Fruit fly (Drosophila melanogaster) whole organism, embryonic: ENCODE results near the gene RpS28a.

Source experiments
- Adf1 ChIP-seq: fragments of 200-800 bp; sonication (Bioruptor generic); IDR thresholded peaks from 2 replicates; pipeline ENCODE4 v1.3.6; 2022; ENCODE audit warnings: missing biosample characterization, missing genetic modification characterization
- Aef1 ChIP-seq: fragments of 200-800 bp; sonication (Bioruptor generic); IDR thresholded peaks from 3 replicates; pipeline ENCODE4 v1.3.6; 2022; ENCODE audit warnings: missing biosample characterization, missing genetic modification characterization
- Atf-2 ChIP-seq: fragments of 200-800 bp; sonication (Bioruptor generic); optimal IDR thresholded peaks from 2 replicates; lab custom pipeline; 2016; ENCODE audit warnings: missing biosample characterization, missing genetic modification characterization
- B-H1 ChIP-seq: fragments of 200-800 bp; sonication (Bioruptor generic); IDR thresholded peaks from 3 replicates; pipeline ENCODE4 v1.3.6; 2022; ENCODE audit warnings: missing biosample characterization, missing genetic modification characterization
- CG10209 ChIP-seq: fragments of 200-800 bp; sonication (Bioruptor generic); optimal IDR thresholded peaks from 3 replicates; lab custom pipeline; 2017; ENCODE audit warnings: missing biosample characterization, mild to moderate bottlenecking, missing genetic modification characterization, missing genetic modification reagents
- CG11398 ChIP-seq: fragments of 200-800 bp; sonication (Bioruptor generic); optimal IDR thresholded peaks from 2 replicates; lab custom pipeline; 2016; ENCODE audit warnings: missing biosample characterization, missing genetic modification characterization
- CG11696 ChIP-seq: fragments of 200-800 bp; sonication (Bioruptor generic); IDR thresholded peaks from 2 replicates; pipeline ENCODE4 v1.3.6; 2022; ENCODE audit warnings: missing biosample characterization, missing genetic modification characterization
- CG12391 ChIP-seq: fragments of 200-800 bp; sonication (Bioruptor generic); optimal IDR thresholded peaks from 3 replicates; lab custom pipeline; 2018; ENCODE audit warnings: missing biosample characterization, mild to moderate bottlenecking, missing genetic modification characterization, moderate library complexity
- CG13424 ChIP-seq: fragments of 200-800 bp; sonication (Bioruptor generic); optimal IDR thresholded peaks from 2 replicates; lab custom pipeline; 2019; ENCODE audit warnings: missing biosample characterization, mild to moderate bottlenecking, missing genetic modification characterization, moderate library complexity
- CG14014 ChIP-seq: fragments of 200-800 bp; sonication (Bioruptor generic); IDR thresholded peaks from 2 replicates; pipeline ENCODE4 v1.3.6; 2022; ENCODE audit warnings: missing biosample characterization, missing genetic modification characterization
- CG1602 ChIP-seq: fragments of 200-800 bp; sonication (Bioruptor generic); optimal IDR thresholded peaks from 3 replicates; lab custom pipeline; 2016; ENCODE audit warnings: missing biosample characterization, missing genetic modification characterization
- CG17612 ChIP-seq: fragments of 200-800 bp; sonication (Bioruptor generic); IDR thresholded peaks from 2 replicates; pipeline ENCODE4 v1.3.6; 2022; ENCODE audit warnings: missing biosample characterization, missing genetic modification characterization
- CG18011 ChIP-seq: fragments of 200-800 bp; sonication (Bioruptor generic); optimal IDR thresholded peaks from 2 replicates; lab custom pipeline; 2017; ENCODE audit warnings: missing biosample characterization, missing genetic modification characterization, mild to moderate bottlenecking, moderate library complexity, missing genotype
- CG2129 ChIP-seq: fragments of 200-800 bp; sonication (Bioruptor generic); IDR thresholded peaks from 2 replicates; pipeline ENCODE4 v1.3.6; 2022; ENCODE audit warnings: missing biosample characterization, missing genetic modification characterization; ENCODE audit not compliant: partially characterized antibody
- CG2875 ChIP-seq: fragments of 200-800 bp; sonication (Bioruptor generic); optimal IDR thresholded peaks from 2 replicates; lab custom pipeline; 2017; ENCODE audit warnings: missing biosample characterization, mild to moderate bottlenecking, missing genetic modification characterization, missing genetic modification reagents
- CG30020 ChIP-seq: fragments of 200-800 bp; optimal IDR thresholded peaks from 2 replicates; lab custom pipeline; 2019; ENCODE audit warnings: missing biosample characterization, mild to moderate bottlenecking, missing genetic modification characterization, moderate library complexity
- CG3281 ChIP-seq: fragments of 200-800 bp; sonication (Bioruptor generic); optimal IDR thresholded peaks from 3 replicates; lab custom pipeline; 2017; ENCODE audit warnings: missing biosample characterization, mild to moderate bottlenecking, missing genetic modification characterization
- CG3838 ChIP-seq: fragments of 200-800 bp; sonication (Bioruptor generic); optimal IDR thresholded peaks from 3 replicates; lab custom pipeline; 2016; ENCODE audit warnings: missing biosample characterization, missing genetic modification characterization
- CG3995 ChIP-seq: fragments of 200-800 bp; sonication (Bioruptor generic); optimal IDR thresholded peaks from 3 replicates; lab custom pipeline; 2016; ENCODE audit warnings: missing biosample characterization, missing genetic modification characterization
- CG4707 ChIP-seq: fragments of 200-800 bp; sonication (Bioruptor generic); optimal IDR thresholded peaks from 2 replicates; lab custom pipeline; 2018; ENCODE audit warnings: missing biosample characterization, mild to moderate bottlenecking, missing genetic modification characterization, moderate library complexity
- CG6689 ChIP-seq: fragments of 200-800 bp; sonication (Bioruptor generic); IDR thresholded peaks from 2 replicates; pipeline ENCODE4 v1.3.6; 2022; ENCODE audit warnings: missing biosample characterization, missing genetic modification characterization
- CG7745 ChIP-seq: fragments of 200-800 bp; sonication (Bioruptor generic); optimal IDR thresholded peaks from 2 replicates; lab custom pipeline; 2018; ENCODE audit warnings: missing biosample characterization, mild to moderate bottlenecking, missing genetic modification characterization, moderate library complexity
- CG7963 ChIP-seq: fragments of 200-800 bp; sonication (Bioruptor generic); IDR thresholded peaks from 3 replicates; pipeline ENCODE4 v1.3.6; 2022; ENCODE audit warnings: missing biosample characterization, missing genetic modification characterization; ENCODE audit not compliant: partially characterized antibody
- CG8388 ChIP-seq: fragments of 200-800 bp; sonication (Bioruptor generic); optimal IDR thresholded peaks from 2 replicates; lab custom pipeline; 2019; ENCODE audit warnings: missing biosample characterization, mild to moderate bottlenecking, missing genetic modification characterization, moderate library complexity
- CG9876 ChIP-seq: fragments of 200-800 bp; sonication (Bioruptor generic); optimal IDR thresholded peaks from 2 replicates; lab custom pipeline; 2016; ENCODE audit warnings: missing biosample characterization, missing genetic modification characterization
- CTCF ChIP-seq: fragments of 200-800 bp; sonication (Bioruptor generic); optimal IDR thresholded peaks from 2 replicates; lab custom pipeline; 2017; ENCODE audit warnings: missing biosample characterization, mild to moderate bottlenecking, missing genetic modification characterization, moderate library complexity
- CkIIα-i1 ChIP-seq: fragments of 200-800 bp; sonication (Bioruptor generic); IDR thresholded peaks from 2 replicates; pipeline ENCODE4 v1.3.6; 2022; ENCODE audit warnings: missing biosample characterization, missing genetic modification characterization
- D19B ChIP-seq: fragments of 200-800 bp; sonication (Bioruptor generic); optimal IDR thresholded peaks from 2 replicates; lab custom pipeline; 2017; ENCODE audit warnings: missing biosample characterization, mild to moderate bottlenecking, missing genetic modification characterization
- Doc2 ChIP-seq: fragments of 200-800 bp; sonication (Bioruptor generic); IDR thresholded peaks from 2 replicates; pipeline ENCODE4 v1.3.6; 2022; ENCODE audit warnings: missing biosample characterization, missing genetic modification characterization
- E2f2 ChIP-seq: fragments of 200-800 bp; sonication (Bioruptor generic); IDR thresholded peaks from 2 replicates; pipeline ENCODE4 v1.3.6; 2022; ENCODE audit warnings: missing biosample characterization, missing genetic modification characterization
- H15 ChIP-seq: fragments of 200-800 bp; sonication (Bioruptor generic); IDR thresholded peaks from 3 replicates; pipeline ENCODE4 v1.3.6; 2022; ENCODE audit warnings: missing biosample characterization, missing genetic modification characterization
- MTF-1 ChIP-seq: fragments of 200-800 bp; sonication (Bioruptor generic); optimal IDR thresholded peaks from 2 replicates; lab custom pipeline; 2018; ENCODE audit warnings: missing biosample characterization, mild to moderate bottlenecking, missing genetic modification characterization, borderline replicate concordance
- Max ChIP-seq: fragments of 200-800 bp; sonication (Bioruptor generic); optimal IDR thresholded peaks from 2 replicates; lab custom pipeline; 2016; ENCODE audit warnings: missing biosample characterization, mild to moderate bottlenecking, missing genetic modification characterization
- ab ChIP-seq: fragments of 200-800 bp; sonication (Bioruptor generic); optimal IDR thresholded peaks from 2 replicates; lab custom pipeline; 2016; ENCODE audit warnings: missing biosample characterization, missing genetic modification characterization
- al ChIP-seq: fragments of 200-800 bp; sonication (Bioruptor generic); IDR thresholded peaks from 2 replicates; pipeline ENCODE4 v1.3.6; 2022; ENCODE audit warnings: missing biosample characterization, missing genetic modification characterization
- bbx ChIP-seq: fragments of 200-800 bp; sonication (Bioruptor generic); IDR thresholded peaks from 2 replicates; pipeline ENCODE4 v1.3.6; 2022; ENCODE audit warnings: missing biosample characterization, missing genetic modification characterization; ENCODE audit not compliant: partially characterized antibody
- cg ChIP-seq: fragments of 200-800 bp; sonication (Bioruptor generic); optimal IDR thresholded peaks from 3 replicates; lab custom pipeline; 2019; ENCODE audit warnings: missing biosample characterization, mild to moderate bottlenecking, missing genetic modification characterization, moderate library complexity
- en ChIP-seq: fragments of 200-800 bp; sonication (Bioruptor generic); optimal IDR thresholded peaks from 2 replicates; lab custom pipeline; 2016; ENCODE audit warnings: missing biosample characterization, missing genetic modification characterization
- eyg ChIP-seq: fragments of 200-800 bp; sonication (Bioruptor generic); optimal IDR thresholded peaks from 3 replicates; lab custom pipeline; 2016; ENCODE audit warnings: missing biosample characterization, missing genetic modification characterization
- fd102C ChIP-seq: fragments of 200-800 bp; sonication (Bioruptor generic); optimal IDR thresholded peaks from 2 replicates; lab custom pipeline; 2018; ENCODE audit warnings: missing biosample characterization, mild to moderate bottlenecking, missing genetic modification characterization, moderate library complexity
- grn ChIP-seq: fragments of 200-800 bp; sonication (Bioruptor generic); optimal IDR thresholded peaks from 3 replicates; lab custom pipeline; 2017; ENCODE audit warnings: missing biosample characterization, missing genetic modification characterization
- h ChIP-seq: fragments of >200 bp; optimal IDR thresholded peaks from 2 replicates; lab custom pipeline; 2017
- ham ChIP-seq: fragments of 200-800 bp; sonication (Bioruptor generic); IDR thresholded peaks from 2 replicates; pipeline ENCODE4 v1.3.6; 2022; ENCODE audit warnings: missing biosample characterization, missing genetic modification characterization
- kni ChIP-seq: fragments of 200-800 bp; sonication (Bioruptor generic); optimal IDR thresholded peaks from 3 replicates; lab custom pipeline; 2017; ENCODE audit warnings: mild to moderate bottlenecking, missing biosample characterization, missing genetic modification reagents, missing genetic modification characterization
- pb ChIP-seq: fragments of 200-800 bp; sonication (Bioruptor generic); optimal IDR thresholded peaks from 3 replicates; lab custom pipeline; 2016; ENCODE audit warnings: missing biosample characterization, missing genetic modification characterization
- row ChIP-seq: fragments of 200-800 bp; sonication (Bioruptor generic); IDR thresholded peaks from 3 replicates; pipeline ENCODE4 v1.3.6; 2022; ENCODE audit warnings: missing biosample characterization, missing genetic modification characterization
- run ChIP-seq: fragments of 200-800 bp; sonication (Bioruptor generic); optimal IDR thresholded peaks from 3 replicates; lab custom pipeline; 2018; ENCODE audit warnings: missing biosample characterization, mild to moderate bottlenecking, missing genetic modification characterization
- scrt ChIP-seq: fragments of 200-800 bp; sonication (Bioruptor generic); optimal IDR thresholded peaks from 2 replicates; lab custom pipeline; 2018; ENCODE audit warnings: missing biosample characterization, mild to moderate bottlenecking, missing genetic modification characterization, moderate library complexity
- stc ChIP-seq: fragments of 200-800 bp; sonication (Bioruptor generic); IDR thresholded peaks from 2 replicates; pipeline ENCODE4 v1.3.6; 2022; ENCODE audit warnings: missing biosample characterization, missing genetic modification characterization
- trh ChIP-seq: fragments of 200-800 bp; sonication (Bioruptor generic); optimal IDR thresholded peaks from 2 replicates; lab custom pipeline; 2016; ENCODE audit warnings: missing biosample characterization, missing genetic modification characterization
- tx ChIP-seq: fragments of 200-800 bp; sonication (Bioruptor generic); optimal IDR thresholded peaks from 2 replicates; lab custom pipeline; 2016; ENCODE audit warnings: missing biosample characterization, missing genetic modification characterization

RpS28a gene

dm6 chr3R:30043139-30043744 is 20.8 kb upstream of the RpS28a start, which contains the start of gene Sry-delta (continued):
- TF ChIP-seq CG14014 (GFP tag; lab: Robert Waterston, UW) (peak; percentile 61; the same call in 1 of the 2 replicates), bbx (GFP tag; lab: Robert Waterston, UW) (peak; percentile 77), CG7745 (tag; lab: Kevin White, UChicago) (no peak), CG30020 (tag; lab: Kevin White, UChicago) (peak; percentile 97), en (GFP tag; lab: Kevin White, UChicago) (peak; percentile 65), row (GFP tag; lab: Robert Waterston, UW) (peak; percentile 96), fd102C (GFP tag; lab: Kevin White, UChicago) (peak; percentile 44), stc (GFP tag; lab: Robert Waterston, UW) (peak; percentile 40; the same call in 1 of the 2 replicates), B-H1 (GFP tag; lab: Robert Waterston, UW) (peak; percentile 45), ham (GFP tag; lab: Robert Waterston, UW) (no peak; the same call in 1 of the 2 replicates), run (tag; lab: Kevin White, UChicago) (no peak), Aef1 (GFP tag; lab: Robert Waterston, UW) (peak; percentile 75), eyg (GFP tag; lab: Kevin White, UChicago) (peak; percentile 61), CG3281 (GFP tag; lab: Kevin White, UChicago) (peak; percentile 82), Adf1 (peak; percentile 55; the same call in 1 of the 2 replicates), al (GFP tag; lab: Robert Waterston, UW) (peak; percentile 80), Max (GFP tag; lab: Kevin White, UChicago) (peak; percentile 80), CG2875 (GFP tag; lab: Kevin White, UChicago) (peak; percentile 13), CG1602 (GFP tag; lab: Kevin White, UChicago) (peak; percentile 74), tx (GFP tag; lab: Kevin White, UChicago) (peak; percentile 83), cg (GFP tag; lab: Kevin White, UChicago) (no peak), CG2129 (GFP tag; lab: Robert Waterston, UW) (peak; percentile 56), E2f2 (GFP tag; lab: Robert Waterston, UW) (peak; percentile 73), CG3995 (peak; percentile 69), kni (GFP tag; lab: Kevin White, UChicago) (peak; percentile 17), CG9876 (GFP tag; lab: Kevin White, UChicago) (peak; percentile 92), CG8388 (GFP tag; lab: Kevin White, UChicago) (peak; percentile 56), ab (GFP tag; lab: Kevin White, UChicago) (peak; percentile 45), MTF-1 (GFP tag; lab: Kevin White, UChicago) (peak; percentile 51), trh (GFP tag; lab: Kevin White, UChicago) (peak; percentile 75), CkIIα-i1 (GFP tag; lab: Robert Waterston, UW) (no peak), grn (GFP tag; lab: Kevin White, UChicago) (no peak), CG11696 (no peak), Doc2 (GFP tag; lab: Robert Waterston, UW) (no peak), CG3838 (GFP tag; lab: Kevin White, UChicago) (peak; percentile 20), D19B (GFP tag; lab: Kevin White, UChicago) (no peak), CG11398 (peak; percentile 70), CG13424 (tag; lab: Kevin White, UChicago) (peak; percentile 72), pb (GFP tag; lab: Kevin White, UChicago) (no peak), CG7963 (GFP tag; lab: Robert Waterston, UW) (no peak), CG6689 (peak; percentile 87), CG4707 (GFP tag; lab: Kevin White, UChicago) (peak; percentile 31), CG18011 (GFP tag; lab: Kevin White, UChicago) (peak; percentile 72), CG12391 (peak; percentile 85), h (no peak), scrt (GFP tag; lab: Kevin White, UChicago) (no peak), Atf-2 (GFP tag; lab: Kevin White, UChicago) (peak; percentile 58), CG17612 (GFP tag; lab: Robert Waterston, UW) (no peak; the same call in 1 of the 2 replicates), CG10209 (peak; percentile 69), CTCF (GFP tag; lab: Kevin White, UChicago) (peak; percentile 16), H15 (GFP tag; lab: Robert Waterston, UW) (peak; percentile 61; the same call in 1 of the 3 replicates)
